Worm (Caenorhabditis elegans): Measurements from ENCODE around the gene srz-97.

ce11 chrV:14478979-14479378, 10.9 kb upstream of the srz-97 start, which contains the start of gene clec-55:
- TF ChIP-seq elt-1 (tag; optimal IDR thresholded peaks at IDR 0.05) (no peak), ztf-11 (tag; optimal IDR thresholded peaks at IDR 0.05) (no peak), nhr-237 (tag; optimal IDR thresholded peaks at IDR 0.05) (no peak), ceh-9 (tag; optimal IDR thresholded peaks at IDR 0.05) (no peak), unc-62 (GFP tag; optimal IDR thresholded peaks at IDR 0.05) (no peak), nhr-23 (tag; optimal IDR thresholded peaks at IDR 0.05) (no peak)
